Worm (Caenorhabditis elegans) whole organism, young adult: ENCODE results near the gene nhr-214.

ENCODE experiments used
- B0261.1 ChIP-seq: sonication (generic microtip); optimal IDR thresholded peaks from 2 replicates; lab custom pipeline; 2016; ENCODE audit warnings: mild to moderate bottlenecking, missing genetic modification characterization, moderate library complexity, missing compliant biosample characterization
- T26A5.8 ChIP-seq: sonication (generic microtip); optimal IDR thresholded peaks from 2 replicates; lab custom pipeline; 2016; ENCODE audit warnings: missing genetic modification characterization, missing compliant biosample characterization
- ama-1 ChIP-seq, 3 experiments: fragments of 150-350 bp in 1 of 3; sonication (generic microtip) in 2 of 3; optimal IDR thresholded peaks; 2 replicates each; lab custom pipeline; 2014 to 2018; ENCODE audit warnings: missing biosample characterization in 2 of 3, missing genetic modification characterization in 2 of 3, missing genetic modification reagents in 2 of 3
- attf-6 ChIP-seq: fragments of 200-800 bp; sonication (Bioruptor generic); IDR thresholded peaks from 2 replicates; pipeline ENCODE4 v1.3.6; 2022; ENCODE audit warnings: missing genetic modification reagents, missing genetic modification characterization, missing compliant biosample characterization
- ekl-4 ChIP-seq: fragments of 200-800 bp; sonication (Bioruptor generic); IDR thresholded peaks from 2 replicates; pipeline ENCODE4 v1.3.6; 2022; ENCODE audit warnings: missing genetic modification reagents, missing genetic modification characterization, missing compliant biosample characterization
- let-526 ChIP-seq: fragments of 200-800 bp; sonication (Bioruptor generic); IDR thresholded peaks from 2 replicates; pipeline ENCODE4 v1.3.6; 2022; ENCODE audit warnings: missing genetic modification reagents, missing genetic modification characterization, missing compliant biosample characterization
- pha-4 ChIP-seq: fragments of 150-350 bp; sonication (generic microtip); optimal IDR thresholded peaks from 2 replicates; lab custom pipeline; 2014; ENCODE audit warnings: missing biosample characterization, missing genetic modification reagents, missing genetic modification characterization
- tlf-1 ChIP-seq: fragments of 200-800 bp; sonication (Bioruptor generic); optimal IDR thresholded peaks from 2 replicates; lab custom pipeline; 2018; ENCODE audit warnings: mild to moderate bottlenecking, missing genetic modification characterization, missing compliant biosample characterization
- unc-62 ChIP-seq: fragments of 150-350 bp; optimal IDR thresholded peaks from 2 replicates; lab custom pipeline; 2014; ENCODE audit warnings: missing biosample characterization, missing genetic modification reagents, missing genetic modification characterization

DNA sequence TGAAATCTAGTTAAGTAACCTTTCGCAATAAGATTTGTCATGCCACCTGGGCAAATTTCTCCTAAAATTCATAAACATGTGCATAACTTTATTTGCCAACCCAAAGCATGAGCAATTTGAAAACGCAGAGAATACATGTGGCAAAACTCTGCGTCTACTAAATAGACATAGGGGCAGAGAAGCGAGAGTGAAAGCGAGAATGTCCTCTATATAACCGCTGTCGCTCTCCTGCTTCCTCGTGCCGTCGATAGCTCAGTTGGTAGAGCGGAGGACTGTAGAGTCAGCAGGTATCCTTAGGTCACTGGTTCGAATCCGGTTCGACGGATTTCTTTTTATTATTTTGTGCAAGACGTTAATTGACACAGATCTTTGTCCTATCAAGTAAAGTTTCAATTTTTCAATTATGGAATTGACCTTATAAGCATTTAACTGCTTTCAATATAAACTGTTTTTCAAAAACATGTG, 36.8 kb downstream of the nhr-214 start:
- TF ChIP-seq ama-1 (optimal IDR thresholded peaks at IDR 0.05; lab: Kevin White, UChicago): peak; percentile 90
- peak; percentile 50 to 54 for TF ChIP-seq ama-1 (GFP tag; optimal IDR thresholded peaks at IDR 0.05; lab: Kevin White, UChicago)
- TF ChIP-seq unc-62 (GFP tag; lab: Kevin White, UChicago): no peak
- TF ChIP-seq pha-4: no peak
- TF ChIP-seq let-526: peak; percentile 90
- TF ChIP-seq B0261.1 (tag; lab: Kevin White, UChicago): peak; percentile 97
- TF ChIP-seq tlf-1 (GFP tag; lab: Kevin White, UChicago): peak; percentile 52
- TF ChIP-seq ekl-4 (GFP tag; lab: Robert Waterston, UW): no peak
- peak; percentile 88 for TF ChIP-seq T26A5.8 (tag; lab: Kevin White, UChicago)
- 0 out of 2 replicates have a peak, but pooled peaks have one; percentile 50 for TF ChIP-seq attf-6 (GFP tag; lab: Robert Waterston, UW)
